Fruit fly (Drosophila melanogaster) whole organism, wandering third instar larva: ENCODE measurements around the gene Cap-D2.

Experiments used
- CrebA ChIP-seq: fragments of 200-800 bp; sonication (Bioruptor generic); optimal IDR thresholded peaks from 2 replicates; lab custom pipeline; 2016; ENCODE audit warnings: missing biosample characterization, mild to moderate bottlenecking, missing genetic modification characterization, borderline replicate concordance
- HLH106 ChIP-seq: fragments of 200-800 bp; optimal IDR thresholded peaks from 3 replicates; lab custom pipeline; 2019; ENCODE audit warnings: missing biosample characterization, mild to moderate bottlenecking, missing genetic modification characterization, moderate library complexity
- dl ChIP-seq, 2 experiments: fragments of 175-275, 200-275 bp in 1 of 2; fragments of 200-275 bp in 1 of 2; sonication (Bioruptor generic); optimal IDR thresholded peaks; lab custom pipeline; 2018; ENCODE audit warnings: mild to moderate bottlenecking in 2 of 2, missing biosample characterization in 2 of 2, missing genetic modification characterization in 2 of 2, moderate library complexity in 2 of 2; ENCODE audit not compliant: partially characterized antibody in 2 of 2, insufficient read depth in 1 of 2

dm6 chr3R:29699220-29699619, 23.8 kb downstream of the Cap-D2 start:
- TF ChIP-seq HLH106 (tag; lab: Kevin White, UChicago) (no peak), CrebA (GFP tag; lab: Kevin White, UChicago) (no peak), dl (GFP tag; optimal IDR thresholded peaks at IDR 0.05; lab: Kevin White, UChicago; ENCODE audit: insufficient read depth in 1 of 2, partially characterized antibody in 2 of 2) (no peak)
